Worm (Caenorhabditis elegans): Measurements from ENCODE around the gene T04G9.7.

Gene T04G9.7

ce11 chrX:784853-785252, 14.2 kb downstream of the T04G9.7 start, which contains the start of gene T04G9.6:
TSS of gene T04G9.6 (minus strand) at chrX:784953.
- TF ChIP-seq ztf-16 (tag; optimal IDR thresholded peaks at IDR 0.05), result no peak

- TF ChIP-seq pqm-1 (tag; optimal IDR thresholded peaks at IDR 0.05), result no peak
- no peak for TF ChIP-seq nfya-1 (tag; optimal IDR thresholded peaks at IDR 0.05)
- TF ChIP-seq ttx-3 (tag; optimal IDR thresholded peaks at IDR 0.05), result no peak
- no peak for TF ChIP-seq ceh-9 (tag; optimal IDR thresholded peaks at IDR 0.05)
- TF ChIP-seq elt-4 (tag; optimal IDR thresholded peaks at IDR 0.05), result no peak
- no peak for TF ChIP-seq ceh-24 (tag; optimal IDR thresholded peaks at IDR 0.05)
- TF ChIP-seq F13H6.1 (tag; optimal IDR thresholded peaks at IDR 0.05), result no peak
- TF ChIP-seq sox-4 (tag; optimal IDR thresholded peaks at IDR 0.05), result no peak
- TF ChIP-seq ceh-14 (tag; optimal IDR thresholded peaks at IDR 0.05), result no peak
- TF ChIP-seq ahr-1 (tag; optimal IDR thresholded peaks at IDR 0.05), result no peak
- TF ChIP-seq ceh-45 (GFP tag; IDR thresholded peaks at IDR 0.05), result 0 out of 2 replicates have a peak, but pooled peaks have one; percentile 13
- peak; percentile 97 for TF ChIP-seq sdc-2 (tag; optimal IDR thresholded peaks at IDR 0.05)
- no peak for TF ChIP-seq elt-2 (tag; optimal IDR thresholded peaks at IDR 0.05)
- TF ChIP-seq npax-4 (tag; optimal IDR thresholded peaks at IDR 0.05), result no peak
- no peak for TF ChIP-seq ref-2 (tag; optimal IDR thresholded peaks at IDR 0.05)
- TF ChIP-seq syd-9 (tag; optimal IDR thresholded peaks at IDR 0.05), result no peak
- TF ChIP-seq hlh-13 (GFP tag; optimal IDR thresholded peaks at IDR 0.05), result no peak
Measured at ce11 chrX:785368-785767, 14.7 kb downstream of the T04G9.7 start.

DNA sequence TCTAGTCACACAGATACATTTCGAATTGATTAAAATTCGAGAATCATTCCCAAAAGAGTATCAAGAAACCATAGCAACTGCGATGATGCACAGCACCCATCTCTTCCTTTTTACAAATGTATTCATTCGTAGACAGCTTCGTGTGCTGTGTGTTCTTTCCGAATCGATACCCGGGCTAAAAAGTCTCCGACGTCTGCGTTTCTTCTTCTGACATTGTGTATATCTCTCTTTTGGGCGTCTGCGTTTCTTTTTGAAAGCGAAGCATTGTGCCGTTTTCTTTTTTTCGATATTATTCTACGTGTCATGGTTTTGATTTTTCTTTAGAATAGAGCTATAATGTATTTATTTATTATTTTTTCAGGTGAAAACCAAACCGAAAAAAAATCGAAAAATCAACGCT, 17.4 kb downstream of the T04G9.7 start, which contains the start of gene attf-5:
attf-5 (plus strand) TSS at position 362 of the 400 bp plus-strand sequence.
- peak; percentile 12 for TF ChIP-seq nfya-1 (tag; optimal IDR thresholded peaks at IDR 0.05)
- no peak for TF ChIP-seq unc-42 (tag; optimal IDR thresholded peaks at IDR 0.05)
- TF ChIP-seq pqm-1 (tag; optimal IDR thresholded peaks at IDR 0.05), result no peak
- TF ChIP-seq sox-4 (tag; optimal IDR thresholded peaks at IDR 0.05), result no peak
- TF ChIP-seq lim-6 (tag; optimal IDR thresholded peaks at IDR 0.05), result no peak
- peak; percentile 70 for TF ChIP-seq ceh-48 (tag; optimal IDR thresholded peaks at IDR 0.05)
- TF ChIP-seq ttx-3 (tag; optimal IDR thresholded peaks at IDR 0.05), result no peak
- peak; percentile 21 for TF ChIP-seq unc-55 (GFP tag; optimal IDR thresholded peaks at IDR 0.05)
- TF ChIP-seq sdc-2 (tag; optimal IDR thresholded peaks at IDR 0.05), result peak; percentile 89
- no peak for TF ChIP-seq C38D4.7 (GFP tag; optimal IDR thresholded peaks at IDR 0.05)

DNA sequence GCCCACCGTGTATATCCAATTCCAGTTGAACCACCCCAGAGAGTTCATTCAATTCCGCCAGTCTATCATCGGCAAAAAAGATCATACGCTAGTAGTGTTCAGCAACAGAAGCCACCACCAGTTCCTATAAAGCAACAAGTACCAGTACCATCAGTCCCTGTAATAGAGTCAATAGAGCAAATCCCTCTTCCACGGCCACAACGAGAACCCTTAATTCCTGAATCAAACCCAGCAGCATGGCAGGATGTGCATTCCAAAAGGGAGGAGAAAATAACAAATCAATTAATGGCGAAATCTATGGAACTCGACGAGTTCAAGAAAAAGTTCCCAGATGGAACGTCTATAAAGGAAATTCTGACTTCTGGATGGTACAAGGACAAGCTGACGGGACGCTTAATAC, 19.2 kb downstream of the T04G9.7 start:
- TF ChIP-seq ttx-3 (tag; optimal IDR thresholded peaks at IDR 0.05) (no peak), lin-11 (tag; optimal IDR thresholded peaks at IDR 0.05) (no peak), ahr-1 (tag; optimal IDR thresholded peaks at IDR 0.05) (no peak), pqm-1 (tag; optimal IDR thresholded peaks at IDR 0.05) (no peak), ceh-2 (tag; optimal IDR thresholded peaks at IDR 0.05) (no peak)

DNA sequence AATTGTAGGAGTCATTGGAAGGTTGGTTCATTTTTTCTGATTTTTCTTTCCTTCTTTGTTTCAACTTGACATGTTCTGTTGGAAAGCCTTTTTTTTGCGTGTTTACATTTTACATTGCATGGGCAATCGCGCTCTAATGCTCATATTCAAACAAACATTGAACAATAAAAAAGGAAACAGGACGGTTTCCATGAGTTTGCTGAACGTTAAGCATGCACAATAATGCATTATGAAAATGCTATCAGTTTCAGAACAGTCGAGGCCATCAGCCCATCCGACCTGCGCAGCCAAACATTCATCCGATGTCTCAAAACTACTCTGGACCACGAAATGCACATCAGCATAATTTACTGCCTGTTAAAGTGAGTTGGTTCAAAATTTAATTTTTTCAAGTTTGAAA, 20.0 kb downstream of the T04G9.7 start:
- TF ChIP-seq pros-1 (tag; optimal IDR thresholded peaks at IDR 0.05) (no peak), ceh-45 (GFP tag; IDR thresholded peaks at IDR 0.05) (no peak), sdc-2 (tag; optimal IDR thresholded peaks at IDR 0.05) (no peak), unc-55 (GFP tag; optimal IDR thresholded peaks at IDR 0.05) (no peak), nfya-1 (tag; optimal IDR thresholded peaks at IDR 0.05) (no peak), hlh-13 (GFP tag; optimal IDR thresholded peaks at IDR 0.05) (no peak), dmd-4 (tag; optimal IDR thresholded peaks at IDR 0.05; ENCODE audit: borderline replicate concordance) (no peak), pat-9 (tag; optimal IDR thresholded peaks at IDR 0.05) (no peak), unc-86 (tag; optimal IDR thresholded peaks at IDR 0.05) (no peak), ceh-14 (tag; optimal IDR thresholded peaks at IDR 0.05) (no peak), ceh-30 (tag; optimal IDR thresholded peaks at IDR 0.05) (no peak), hlh-15 (tag; optimal IDR thresholded peaks at IDR 0.05) (no peak), rnt-1 (tag; optimal IDR thresholded peaks at IDR 0.05) (no peak), hlh-6 (tag; optimal IDR thresholded peaks at IDR 0.05) (no peak), ceh-19 (GFP tag; optimal IDR thresholded peaks at IDR 0.05) (no peak)
